Worm (Caenorhabditis elegans) whole organism, midembryonic: ENCODE results near the gene C14B9.10.

Experiments
- flt-1 ChIP-seq: fragments of 200-800 bp; sonication (Bioruptor generic); IDR thresholded peaks from 2 replicates; pipeline ENCODE4 v1.3.6; 2022; ENCODE audit warnings: missing genetic modification characterization, missing compliant biosample characterization
- klf-2 ChIP-seq: fragments of 200-800 bp; sonication (Bioruptor generic); conservative IDR thresholded peaks from 2 replicates; pipeline ENCODE4 v1.3.6; 2022; ENCODE audit warnings: missing genetic modification reagents, missing genetic modification characterization, missing compliant biosample characterization
- ztf-23 ChIP-seq: fragments of 200-800 bp; sonication (Bioruptor generic); IDR thresholded peaks from 2 replicates; pipeline ENCODE4 v1.3.6; 2022; ENCODE audit warnings: missing genetic modification reagents, missing genetic modification characterization, missing compliant biosample characterization

ce11 chrIII:8142217-8142616 lies 11.6 kb downstream of the C14B9.10 start:
- TF ChIP-seq ztf-23 (GFP tag; lab: Robert Waterston, UW) = no peak
- TF ChIP-seq flt-1 = no peak
- no peak for TF ChIP-seq klf-2
